Worm (Caenorhabditis elegans) whole organism, L4 larva: Measurements from ENCODE around the gene cutl-9.

ENCODE experiments used
- F26F4.8 ChIP-seq: fragments of 200-800 bp; sonication (Bioruptor generic); conservative IDR thresholded peaks from 2 replicates; pipeline ENCODE4 v1.3.6; 2022; ENCODE audit warnings: missing genetic modification characterization, missing compliant biosample characterization
- aha-1 ChIP-seq: fragments of 150-350 bp; peaks from one replicate; lab custom pipeline; 2014; ENCODE audit warnings: missing biosample characterization, missing genetic modification characterization
- ceh-82 ChIP-seq: sonication (generic microtip); optimal IDR thresholded peaks from 2 replicates; lab custom pipeline; 2017; ENCODE audit warnings: missing biosample characterization, missing genetic modification characterization
- ces-1 ChIP-seq: fragments of 150-350 bp; sonication (generic microtip); optimal IDR thresholded peaks from 4 replicates; lab custom pipeline; 2014; ENCODE audit warnings: missing biosample characterization, missing genetic modification reagents, missing genetic modification characterization
- dpl-1 ChIP-seq: fragments of 150-350 bp; optimal IDR thresholded peaks from 2 replicates; lab custom pipeline; 2014; ENCODE audit warnings: missing biosample characterization, missing genetic modification reagents, missing genetic modification characterization
- lin-13 ChIP-seq: fragments of 150-350 bp; optimal IDR thresholded peaks from 2 replicates; lab custom pipeline; 2014; ENCODE audit warnings: missing biosample characterization, missing genetic modification reagents, missing genetic modification characterization
- lin-15B ChIP-seq: fragments of 150-350 bp; sonication (generic microtip); optimal IDR thresholded peaks from 3 replicates; lab custom pipeline; 2014; ENCODE audit warnings: missing biosample characterization, missing genetic modification characterization
- lsy-2 ChIP-seq, 2 experiments: fragments of 150-350 bp in 1 of 2; sonication (generic microtip) in 1 of 2; optimal IDR thresholded peaks; 2 replicates each; lab custom pipeline; 2014 to 2017; ENCODE audit warnings: missing biosample characterization in 2 of 2, missing genetic modification characterization in 2 of 2
- madf-9 ChIP-seq: fragments of 200-800 bp; sonication (Bioruptor generic); conservative IDR thresholded peaks from 2 replicates; pipeline ENCODE4 v1.3.6; 2022; ENCODE audit warnings: missing genetic modification reagents, missing genetic modification characterization, missing compliant biosample characterization
- mep-1 ChIP-seq: fragments of 150-350 bp; sonication (generic microtip); optimal IDR thresholded peaks from 3 replicates; lab custom pipeline; 2014; ENCODE audit warnings: missing biosample characterization, missing genetic modification characterization
- nhr-28 ChIP-seq: fragments of 150-350 bp; optimal IDR thresholded peaks from 2 replicates; lab custom pipeline; 2014; ENCODE audit warnings: missing biosample characterization, missing genetic modification characterization
- nhr-76 ChIP-seq: fragments of 150-350 bp; optimal IDR thresholded peaks from 2 replicates; lab custom pipeline; 2014; ENCODE audit warnings: missing biosample characterization, missing genetic modification characterization
- nhr-77 ChIP-seq: fragments of 150-350 bp; optimal IDR thresholded peaks from 2 replicates; lab custom pipeline; 2014; ENCODE audit warnings: missing biosample characterization, missing genetic modification characterization
- pqm-1 ChIP-seq: sonication (generic microtip); optimal IDR thresholded peaks from 2 replicates; lab custom pipeline; 2017; ENCODE audit warnings: missing biosample characterization, missing genetic modification characterization

ce11 chrII:10621965-10622364 is at the start of gene cutl-9:
- TF ChIP-seq dpl-1 (GFP tag; lab: Kevin White, UChicago), result no peak
- TF ChIP-seq aha-1 (tag; lab: Kevin White, UChicago), result no peak
- no peak for TF ChIP-seq ceh-82
- TF ChIP-seq nhr-76 (tag; lab: Kevin White, UChicago), result no peak
- TF ChIP-seq lsy-2 (tag; optimal IDR thresholded peaks at IDR 0.05; lab: Kevin White, UChicago), result no peak
- TF ChIP-seq F26F4.8, result no peak
- TF ChIP-seq nhr-28 (tag; lab: Kevin White, UChicago), result no peak
- TF ChIP-seq lin-15B (tag; lab: Kevin White, UChicago), result no peak
- TF ChIP-seq pqm-1 (tag; lab: Kevin White, UChicago), result no peak
- no peak for TF ChIP-seq mep-1
- TF ChIP-seq lin-13 (GFP tag; lab: Kevin White, UChicago), result no peak
- TF ChIP-seq madf-9, result no peak
- no peak for TF ChIP-seq nhr-77 (tag; lab: Kevin White, UChicago)
- TF ChIP-seq ces-1 (GFP tag; lab: Kevin White, UChicago), result no peak
